Worm (Caenorhabditis elegans): ENCODE data around the gene mrp-6.

DNA sequence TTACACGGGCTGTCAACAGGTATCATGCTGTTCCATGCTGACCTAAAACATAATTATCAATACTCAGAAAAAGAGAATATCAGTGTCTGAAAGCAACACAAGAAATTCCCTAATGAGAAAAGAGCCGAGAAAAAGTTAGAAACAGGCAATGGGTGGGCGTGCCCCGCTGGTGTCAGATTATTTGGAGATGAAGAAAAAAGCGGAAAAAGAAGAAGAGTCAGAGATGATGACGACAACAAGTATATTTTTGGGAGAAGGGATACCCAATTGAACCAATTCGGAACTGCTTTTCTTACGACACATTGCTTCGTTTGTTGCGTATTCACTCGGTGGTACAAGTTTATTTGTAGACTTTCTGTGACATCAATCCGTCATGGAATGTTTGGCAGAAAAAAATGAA is 9.9 kb upstream of the mrp-6 start, which contains the start of gene F20B6.4:
- TF ChIP-seq egl-5 (tag; optimal IDR thresholded peaks at IDR 0.05) (no peak), fkh-10 (GFP tag; optimal IDR thresholded peaks at IDR 0.05) (no peak), fkh-2 (tag; optimal IDR thresholded peaks at IDR 0.05) (no peak), mml-1 (tag; optimal IDR thresholded peaks at IDR 0.05) (no peak), egl-27 (tag; optimal IDR thresholded peaks at IDR 0.05) (no peak), pha-4 (tag; optimal IDR thresholded peaks at IDR 0.05) (no peak), ama-1 (optimal IDR thresholded peaks at IDR 0.05) (no peak), nhr-237 (tag; optimal IDR thresholded peaks at IDR 0.05) (no peak), jun-1 (tag; optimal IDR thresholded peaks at IDR 0.05) (no peak)

All from whole organism, L3 larva.